Fruit fly (Drosophila melanogaster) Kc167 (cell line): ENCODE data around the gene PyK.

Experiments
- Myc ChIP-seq: fragments of >200 bp; optimal IDR thresholded peaks from 2 replicates; lab custom pipeline; 2017; ENCODE audit warnings: missing external identifiers
- Sin3A ChIP-seq: fragments of >200 bp; optimal IDR thresholded peaks from 2 replicates; lab custom pipeline; 2018; ENCODE audit warnings: missing external identifiers
- h ChIP-seq: fragments of >200 bp; optimal IDR thresholded peaks from 3 replicates; lab custom pipeline; 2018; ENCODE audit warnings: missing external identifiers
- insv ChIP-seq: fragments of >200 bp; optimal IDR thresholded peaks from 3 replicates; lab custom pipeline; 2018; ENCODE audit warnings: missing external identifiers
- psq ChIP-seq: fragments of >200 bp; optimal IDR thresholded peaks from 2 replicates; lab custom pipeline; 2017; ENCODE audit warnings: missing external identifiers
- ttk ChIP-seq: sonication (Bioruptor generic); optimal IDR thresholded peaks from 2 replicates; lab custom pipeline; 2017; ENCODE audit warnings: missing external identifiers

Gene PyK

DNA sequence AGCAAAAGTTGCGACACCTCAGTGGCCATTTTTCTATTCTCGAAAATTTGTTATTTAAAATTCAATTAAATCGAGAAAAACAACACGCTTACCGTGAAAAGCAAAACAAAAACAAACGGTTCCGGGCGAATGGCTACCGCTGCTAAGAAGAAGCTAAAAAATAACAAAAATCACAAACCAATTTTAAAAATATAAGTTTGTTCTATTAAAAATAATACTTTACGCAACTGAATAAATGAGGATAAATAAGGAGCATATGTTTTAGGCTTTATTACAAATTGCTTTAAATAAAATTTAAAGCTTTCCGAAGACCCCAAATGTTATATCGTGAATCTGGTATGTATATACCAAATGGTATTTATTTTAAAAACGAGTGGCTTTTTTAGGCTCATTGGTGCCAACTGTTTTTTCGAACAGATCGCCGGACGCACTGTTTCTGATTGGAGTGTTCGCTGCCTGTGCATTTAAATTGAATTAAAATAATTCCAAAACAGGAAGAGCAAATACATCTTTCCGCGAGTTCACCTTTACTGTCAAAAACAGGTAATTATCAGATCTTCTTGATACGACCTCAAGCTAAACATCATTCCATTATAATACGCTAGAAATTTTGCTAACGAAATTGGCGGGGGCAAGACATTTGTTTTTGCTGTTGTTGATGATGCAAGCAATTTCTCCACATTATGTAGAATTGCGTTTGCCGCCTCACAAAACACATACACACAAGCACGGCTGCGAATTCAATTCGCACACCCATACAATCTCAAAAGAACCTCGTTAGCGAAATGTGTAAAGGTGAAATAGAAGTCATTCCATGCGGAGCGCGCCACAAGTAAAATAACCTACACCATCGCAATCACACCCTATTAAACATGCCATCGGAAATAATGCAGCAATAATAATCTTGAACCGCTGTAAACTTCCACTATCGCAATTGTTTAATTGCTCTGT lies at the start of gene PyK, which contains the start of gene Polr3F:
PyK (plus strand) TSS at position 411 of the 951 bp plus-strand sequence.
Polr3F (minus strand) TSS at position 248 of the 951 bp plus-strand sequence.
- TF ChIP-seq Sin3A (lab: Kevin White, UChicago) (no peak), insv (lab: Kevin White, UChicago) (no peak), h (lab: Kevin White, UChicago) (no peak), psq (no peak), Myc (lab: Kevin White, UChicago) (no peak), ttk (lab: Kevin White, UChicago) (no peak)

DNA sequence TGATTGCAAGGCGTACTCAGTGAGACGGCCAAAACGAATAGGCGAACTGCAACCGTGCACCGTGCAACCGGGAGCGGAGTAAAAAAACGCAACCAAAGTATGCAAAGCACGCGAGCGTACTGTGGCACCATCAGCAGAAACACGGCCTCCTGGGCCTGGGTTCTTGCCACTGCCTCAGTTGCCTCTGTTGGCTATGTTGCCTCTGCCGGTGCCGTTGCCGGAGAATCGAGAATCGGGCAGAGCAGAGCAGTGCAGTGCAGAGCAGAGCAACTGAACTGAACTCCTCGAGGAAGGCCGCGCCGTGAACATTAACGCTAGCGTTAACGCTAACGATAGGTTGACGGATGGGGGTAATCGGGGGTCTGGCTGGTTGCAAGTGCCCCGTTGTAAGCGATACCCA lies 43.3 kb upstream of the PyK start, which contains the start of gene CG34377:
CG34377 (minus strand) TSS at position 101 of the 400 bp plus-strand sequence.
- TF ChIP-seq insv (lab: Kevin White, UChicago) (no peak), h (lab: Kevin White, UChicago) (no peak), Sin3A (lab: Kevin White, UChicago) (no peak), psq (no peak), Myc (lab: Kevin White, UChicago) (no peak), ttk (lab: Kevin White, UChicago) (no peak)

DNA sequence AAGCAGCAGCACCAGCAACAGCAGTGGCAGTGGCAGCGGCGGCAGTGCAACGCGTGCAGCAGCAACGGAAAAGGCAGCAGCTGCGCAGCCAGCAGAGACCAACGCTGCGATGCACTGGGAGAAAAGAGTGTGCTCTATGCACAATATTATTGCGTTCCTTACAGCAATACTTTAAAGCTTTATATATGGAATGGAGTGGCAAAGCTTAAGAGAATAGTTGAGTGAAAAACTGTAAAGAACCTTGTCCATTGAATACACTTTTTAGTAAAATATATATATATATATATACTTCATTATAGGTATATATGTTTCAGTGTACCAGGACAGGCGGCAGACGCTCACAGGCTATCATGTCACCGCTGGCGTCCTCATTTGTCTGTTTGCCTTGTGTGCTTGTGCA lies 42.6 kb upstream of the PyK start:
- TF ChIP-seq Sin3A (lab: Kevin White, UChicago) (no peak), psq (no peak), h (lab: Kevin White, UChicago) (no peak), insv (lab: Kevin White, UChicago) (no peak), Myc (lab: Kevin White, UChicago) (no peak), ttk (lab: Kevin White, UChicago) (no peak)

DNA sequence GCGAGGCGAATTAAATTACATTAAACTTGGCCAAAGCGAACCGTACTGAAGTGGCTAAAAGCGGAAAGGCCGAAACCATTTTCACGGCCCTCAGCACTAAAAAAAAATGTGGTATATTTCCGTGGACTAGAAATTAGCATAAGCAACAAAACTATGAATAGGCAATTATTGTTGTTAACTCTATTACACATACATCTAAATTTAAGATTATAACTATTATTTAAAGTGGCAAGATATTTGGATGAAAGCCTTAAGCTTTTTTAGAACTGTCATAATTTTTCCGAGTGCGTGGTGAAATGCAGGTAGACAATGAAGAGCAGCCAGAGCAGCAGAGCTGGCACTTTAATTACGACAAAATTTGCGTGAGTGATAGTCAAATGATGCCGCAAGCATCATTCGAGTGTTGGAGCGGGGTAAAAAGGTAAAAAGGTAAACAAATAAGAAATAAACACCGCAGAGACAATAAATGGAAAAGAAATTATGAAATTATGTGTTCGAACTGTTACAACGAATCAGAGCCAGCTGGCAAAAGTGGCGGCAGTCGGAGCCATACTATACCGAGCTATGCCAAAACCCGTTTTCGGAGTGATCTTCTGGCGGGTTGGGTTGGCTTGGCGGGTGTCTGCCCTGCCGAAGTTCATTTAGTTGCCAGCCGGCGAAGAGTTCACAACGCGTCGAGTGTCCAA lies 38.5 kb upstream of the PyK start, which contains the start of gene CG7080:
CG7080 (plus strand) TSS at position 636 of the 686 bp plus-strand sequence.
- TF ChIP-seq insv (lab: Kevin White, UChicago) (no peak), ttk (lab: Kevin White, UChicago) (no peak), Myc (lab: Kevin White, UChicago) (no peak), psq (no peak), h (lab: Kevin White, UChicago) (no peak), Sin3A (lab: Kevin White, UChicago) (no peak)

DNA sequence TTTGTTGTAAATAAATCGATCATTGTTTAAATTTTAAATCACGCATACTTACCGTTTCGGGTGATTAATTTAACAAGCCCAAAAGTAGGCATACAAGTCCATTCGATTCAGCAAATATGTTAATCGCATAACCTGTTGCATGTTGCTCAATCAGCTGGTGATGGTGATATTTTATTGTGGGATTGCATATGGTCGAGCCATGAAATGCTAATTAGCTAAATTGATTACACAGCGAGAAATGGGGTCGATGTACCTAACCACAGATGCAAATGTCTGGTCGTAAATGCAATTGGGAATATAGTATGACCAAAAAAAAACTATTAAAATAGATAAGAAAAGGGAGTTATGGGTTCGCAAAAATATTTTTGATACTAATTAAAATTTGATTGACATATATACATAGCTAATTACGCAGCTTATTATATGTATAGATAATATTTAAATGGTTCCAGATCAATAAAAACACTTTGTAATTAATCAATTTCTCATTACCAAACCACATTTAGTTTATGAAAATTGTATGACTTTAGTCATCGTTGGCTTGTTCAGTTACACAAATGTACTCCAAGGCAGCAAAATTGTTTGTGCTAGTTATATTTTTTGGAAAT lies 36.7 kb upstream of the PyK start, which contains the start of gene CG33721:
CG33721 (plus strand) TSS at position 558 of the 608 bp plus-strand sequence.
- TF ChIP-seq h (lab: Kevin White, UChicago) (no peak), insv (lab: Kevin White, UChicago) (no peak), Sin3A (lab: Kevin White, UChicago) (no peak), Myc (lab: Kevin White, UChicago) (no peak), psq (no peak)

DNA sequence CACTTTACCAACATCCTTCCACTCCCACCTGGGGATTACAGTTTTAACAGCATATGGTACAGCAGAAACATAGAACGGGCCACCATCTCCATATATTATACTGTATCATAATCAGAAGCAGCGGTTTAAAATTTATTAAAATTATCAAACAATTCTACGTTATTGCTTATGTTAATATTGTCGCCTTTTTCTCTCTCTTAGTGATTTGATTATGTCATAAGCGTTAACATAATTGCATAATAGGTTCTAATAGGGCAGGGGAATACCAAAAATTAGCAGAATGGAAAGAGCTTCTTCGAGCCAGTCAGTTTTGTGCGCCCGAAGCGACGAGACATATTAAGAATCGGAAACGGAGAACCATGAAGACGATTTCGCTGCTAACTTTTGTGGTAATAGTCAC lies 35.6 kb upstream of the PyK start, which contains the start of gene CG13862:
CG13862 (plus strand) TSS at position 301 of the 400 bp plus-strand sequence.
- no peak for TF ChIP-seq insv (lab: Kevin White, UChicago)

- no peak for TF ChIP-seq Myc (lab: Kevin White, UChicago)
- no peak for TF ChIP-seq Sin3A (lab: Kevin White, UChicago)
Observed at dm6 chr3R:22334050-22334449, 33.3 kb upstream of the PyK start, which contains the start of gene CG5391. TSS of gene CG5391 (minus strand) at chr3R:22334150.

dm6 chr3R:22339510-22339909 lies 27.8 kb upstream of the PyK start:
- TF ChIP-seq Myc (lab: Kevin White, UChicago) (no peak), ttk (lab: Kevin White, UChicago) (no peak), insv (lab: Kevin White, UChicago) (no peak), h (lab: Kevin White, UChicago) (no peak), psq (no peak), Sin3A (lab: Kevin White, UChicago) (no peak)

DNA sequence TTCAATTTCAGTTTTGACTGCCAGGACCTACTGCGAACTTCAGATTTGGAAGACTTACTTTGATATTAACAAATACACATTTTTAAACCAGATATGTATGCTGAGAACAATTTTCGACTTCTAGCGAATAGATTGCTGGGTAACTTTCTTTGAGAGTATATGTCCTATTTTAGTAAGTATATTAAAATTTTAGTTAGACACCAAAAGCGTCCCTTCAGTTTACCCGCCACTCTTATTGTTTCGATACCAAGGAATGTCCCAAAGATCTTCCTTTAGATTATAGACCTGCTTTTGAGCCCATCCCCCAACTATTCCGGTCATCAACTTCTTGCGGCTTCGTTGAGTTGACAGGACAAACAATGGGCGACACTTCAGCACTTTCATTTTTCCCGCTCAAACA lies 27.1 kb upstream of the PyK start, which contains the start of gene CG5388:
CG5388 (minus strand) TSS at position 101 of the 400 bp plus-strand sequence.
- TF ChIP-seq h (lab: Kevin White, UChicago) (no peak), psq (no peak), Sin3A (lab: Kevin White, UChicago) (no peak), ttk (lab: Kevin White, UChicago) (no peak), insv (lab: Kevin White, UChicago) (no peak), Myc (lab: Kevin White, UChicago) (no peak)

- TF ChIP-seq Sin3A (lab: Kevin White, UChicago) (no peak), h (lab: Kevin White, UChicago) (no peak), psq (no peak), ttk (lab: Kevin White, UChicago) (no peak)
Observed at dm6 chr3R:22341652-22342051, 25.7 kb upstream of the PyK start.

- no peak for TF ChIP-seq ttk (lab: Kevin White, UChicago)
- no peak for TF ChIP-seq psq
- TF ChIP-seq h (lab: Kevin White, UChicago), result no peak
- TF ChIP-seq Sin3A (lab: Kevin White, UChicago), result no peak
- no peak for TF ChIP-seq Myc (lab: Kevin White, UChicago)
Observed at dm6 chr3R:22342151-22342550, 25.2 kb upstream of the PyK start, which contains the start of gene CG5386. TSS of gene CG5386 (minus strand) at chr3R:22342251.
